Worm (Caenorhabditis elegans) whole organism, L1 larva: ENCODE measurements around the gene Y97E10AR.6.

Experiments used
- C16A3.4 ChIP-seq: fragments of 150-350 bp; optimal IDR thresholded peaks from 2 replicates; lab custom pipeline; 2014; ENCODE audit warnings: missing biosample characterization, missing genetic modification characterization
- aly-2 ChIP-seq: fragments of 150-350 bp; optimal IDR thresholded peaks from 2 replicates; lab custom pipeline; 2014; ENCODE audit warnings: missing biosample characterization, missing genetic modification characterization
- blmp-1 ChIP-seq: fragments of 150-350 bp; optimal IDR thresholded peaks from 2 replicates; lab custom pipeline; 2014; ENCODE audit warnings: missing biosample characterization, missing genetic modification characterization
- ceh-63 ChIP-seq: fragments of 200-800 bp; sonication (Bioruptor generic); optimal IDR thresholded peaks from 2 replicates; lab custom pipeline; 2018; ENCODE audit warnings: mild to moderate bottlenecking, missing genetic modification characterization, missing compliant biosample characterization
- ceh-82 ChIP-seq, 3 experiments: fragments of 150-350 bp in 1 of 3; sonication (generic microtip) in 2 of 3; optimal IDR thresholded peaks; 2 replicates each; lab custom pipeline; 2014 to 2017; ENCODE audit warnings: missing biosample characterization in 3 of 3, missing genetic modification characterization in 3 of 3
- ceh-88 ChIP-seq: fragments of 200-800 bp; sonication (Bioruptor generic); IDR thresholded peaks from 2 replicates; pipeline ENCODE4 v1.3.6; 2022; ENCODE audit warnings: missing genetic modification characterization, missing compliant biosample characterization
- dsc-1 ChIP-seq: sonication (generic microtip); optimal IDR thresholded peaks from 2 replicates; lab custom pipeline; 2016; ENCODE audit warnings: mild to moderate bottlenecking, missing genetic modification characterization, missing compliant biosample characterization
- efl-1 ChIP-seq, 4 experiments: fragments of 150-350 bp; optimal IDR thresholded peaks in 3 of 4; peaks in 1 of 4; 1 replicate in 1 of 4; 2 replicates in 3 of 4; lab custom pipeline; 2014; ENCODE audit warnings: missing biosample characterization in 2 of 4, missing genetic modification characterization in 2 of 4, missing genetic modification reagents in 2 of 4
- egl-13 ChIP-seq: sonication (generic microtip); optimal IDR thresholded peaks from 2 replicates; lab custom pipeline; 2016; ENCODE audit warnings: missing genotype, missing genetic modification reagents, missing genetic modification characterization, missing compliant biosample characterization
- elt-2 ChIP-seq: sonication (generic microtip); optimal IDR thresholded peaks from 2 replicates; lab custom pipeline; 2016; ENCODE audit warnings: missing genetic modification characterization, mild to moderate bottlenecking, inconsistent platforms, missing compliant biosample characterization, missing genetic modification reagents
- elt-3 ChIP-seq, 6 experiments: fragments of 150-350 bp in 1 of 6; sonication (generic microtip); optimal IDR thresholded peaks; 2 replicates each; lab custom pipeline; 2017 to 2018; ENCODE audit warnings: missing biosample characterization in 6 of 6, missing genetic modification characterization in 6 of 6, inconsistent platforms in 1 of 6
- fkh-8 ChIP-seq: sonication (generic microtip); optimal IDR thresholded peaks from 2 replicates; lab custom pipeline; 2016; ENCODE audit warnings: mild to moderate bottlenecking, missing genetic modification characterization, missing compliant biosample characterization
- fos-1 ChIP-seq: fragments of 150-350 bp; optimal IDR thresholded peaks from 2 replicates; lab custom pipeline; 2014; ENCODE audit warnings: missing biosample characterization, missing genetic modification characterization
- grh-1 ChIP-seq: fragments of 200-800 bp; sonication (Bioruptor generic); IDR thresholded peaks from 2 replicates; pipeline ENCODE4 v1.3.6; 2022; ENCODE audit warnings: missing genetic modification reagents, missing genetic modification characterization, missing compliant biosample characterization
- hlh-4 ChIP-seq: sonication (generic microtip); optimal IDR thresholded peaks from 2 replicates; lab custom pipeline; 2016; ENCODE audit warnings: mild to moderate bottlenecking, missing genetic modification characterization, missing compliant biosample characterization
- isw-1 ChIP-seq: fragments of 200-800 bp; sonication (Bioruptor generic); IDR thresholded peaks from 2 replicates; pipeline ENCODE4 v1.3.6; 2022; ENCODE audit warnings: missing genetic modification characterization, missing compliant biosample characterization
- jun-1 ChIP-seq: fragments of 150-350 bp; optimal IDR thresholded peaks from 2 replicates; lab custom pipeline; 2014; ENCODE audit warnings: missing biosample characterization, missing genetic modification reagents, missing genetic modification characterization
- lin-13 ChIP-seq: fragments of 150-350 bp; optimal IDR thresholded peaks from 2 replicates; lab custom pipeline; 2014; ENCODE audit warnings: missing biosample characterization, missing genetic modification reagents, missing genetic modification characterization
- lin-14 ChIP-seq: fragments of 200-800 bp; sonication (Bioruptor generic); optimal IDR thresholded peaks from 2 replicates; lab custom pipeline; 2018; ENCODE audit warnings: mild to moderate bottlenecking, missing genetic modification characterization, moderate library complexity, missing compliant biosample characterization
- lin-35 ChIP-seq, 2 experiments: fragments of 150-350 bp; optimal IDR thresholded peaks; 2 replicates each; lab custom pipeline; 2014; ENCODE audit warnings: missing biosample characterization in 2 of 2, missing genetic modification characterization in 2 of 2, missing genetic modification reagents in 2 of 2
- lsy-2 ChIP-seq, 2 experiments: fragments of 150-350 bp; optimal IDR thresholded peaks; 2 replicates each; lab custom pipeline; 2014; ENCODE audit warnings: missing biosample characterization in 2 of 2, missing genetic modification characterization in 2 of 2
- mab-9 ChIP-seq: fragments of 200-800 bp; sonication (Bioruptor generic); IDR thresholded peaks from 2 replicates; pipeline ENCODE4 v1.3.6; 2022; ENCODE audit warnings: missing genetic modification reagents, missing genetic modification characterization, missing compliant biosample characterization
- mdl-1 ChIP-seq, 2 experiments: fragments of 150-350 bp; optimal IDR thresholded peaks; 2 replicates each; lab custom pipeline; 2014 to 2017; ENCODE audit warnings: missing biosample characterization in 2 of 2, missing genetic modification characterization in 2 of 2, inconsistent platforms in 1 of 2
- nhr-12 ChIP-seq: sonication (generic microtip); optimal IDR thresholded peaks from 2 replicates; lab custom pipeline; 2017; ENCODE audit warnings: missing biosample characterization, missing genetic modification characterization
- nhr-20 ChIP-seq: sonication (generic microtip); optimal IDR thresholded peaks from 2 replicates; lab custom pipeline; 2016; ENCODE audit warnings: mild to moderate bottlenecking, missing genetic modification characterization, missing compliant biosample characterization
- nhr-71 ChIP-seq: sonication (generic microtip); optimal IDR thresholded peaks from 2 replicates; lab custom pipeline; 2016; ENCODE audit warnings: mild to moderate bottlenecking, missing genetic modification characterization, moderate library complexity, missing compliant biosample characterization
- nhr-76 ChIP-seq: sonication (generic microtip); optimal IDR thresholded peaks from 2 replicates; lab custom pipeline; 2017; ENCODE audit warnings: missing biosample characterization, missing genetic modification characterization
- nhr-84 ChIP-seq: sonication (generic microtip); optimal IDR thresholded peaks from 2 replicates; lab custom pipeline; 2017; ENCODE audit warnings: missing biosample characterization, missing genetic modification characterization
- nhr-85 ChIP-seq: sonication (generic microtip); peaks from one replicate; lab custom pipeline; 2016; ENCODE audit warnings: missing genetic modification characterization, inconsistent platforms, missing compliant biosample characterization
- pax-3 ChIP-seq: fragments of 200-800 bp; sonication (Bioruptor generic); optimal IDR thresholded peaks from 2 replicates; lab custom pipeline; 2018; ENCODE audit warnings: mild to moderate bottlenecking, missing genetic modification characterization, moderate library complexity, missing compliant biosample characterization
- rnt-1 ChIP-seq: sonication (generic microtip); optimal IDR thresholded peaks from 2 replicates; lab custom pipeline; 2016; ENCODE audit warnings: mild to moderate bottlenecking, missing genetic modification characterization, moderate library complexity, missing compliant biosample characterization
- skn-1 ChIP-seq: fragments of 150-350 bp; optimal IDR thresholded peaks from 2 replicates; lab custom pipeline; 2014; ENCODE audit warnings: missing biosample characterization, missing genetic modification characterization
- snpc-4 ChIP-seq: fragments of 150-350 bp; optimal IDR thresholded peaks from 2 replicates; lab custom pipeline; 2014; ENCODE audit warnings: missing biosample characterization, missing genetic modification characterization
- snu-23 ChIP-seq: sonication (generic microtip); optimal IDR thresholded peaks from 2 replicates; lab custom pipeline; 2016; ENCODE audit warnings: missing genetic modification characterization, missing compliant biosample characterization
- sox-4 ChIP-seq: sonication (generic microtip); optimal IDR thresholded peaks from 2 replicates; lab custom pipeline; 2016; ENCODE audit warnings: missing genetic modification characterization, missing compliant biosample characterization
- tlp-1 ChIP-seq: fragments of 150-350 bp; optimal IDR thresholded peaks from 2 replicates; lab custom pipeline; 2014; ENCODE audit warnings: missing biosample characterization, missing genetic modification characterization
- unc-98 ChIP-seq: fragments of 200-800 bp; sonication (Bioruptor generic); IDR thresholded peaks from 2 replicates; pipeline ENCODE4 v1.3.6; 2022; ENCODE audit warnings: missing genetic modification characterization, missing compliant biosample characterization
- zag-1 ChIP-seq: fragments of 150-350 bp; optimal IDR thresholded peaks from 2 replicates; lab custom pipeline; 2014; ENCODE audit warnings: missing biosample characterization, missing genetic modification characterization
- zip-4 ChIP-seq: fragments of 200-800 bp; sonication (Bioruptor generic); optimal IDR thresholded peaks from 2 replicates; lab custom pipeline; 2018; ENCODE audit warnings: mild to moderate bottlenecking, missing genetic modification characterization, moderate library complexity, missing compliant biosample characterization
- ztf-11 ChIP-seq, 2 experiments: sonication (generic microtip); optimal IDR thresholded peaks; 2 replicates each; lab custom pipeline; 2016 to 2017; ENCODE audit warnings: missing genetic modification characterization in 2 of 2, missing biosample characterization in 1 of 2, missing compliant biosample characterization in 1 of 2

Gene Y97E10AR.6

DNA sequence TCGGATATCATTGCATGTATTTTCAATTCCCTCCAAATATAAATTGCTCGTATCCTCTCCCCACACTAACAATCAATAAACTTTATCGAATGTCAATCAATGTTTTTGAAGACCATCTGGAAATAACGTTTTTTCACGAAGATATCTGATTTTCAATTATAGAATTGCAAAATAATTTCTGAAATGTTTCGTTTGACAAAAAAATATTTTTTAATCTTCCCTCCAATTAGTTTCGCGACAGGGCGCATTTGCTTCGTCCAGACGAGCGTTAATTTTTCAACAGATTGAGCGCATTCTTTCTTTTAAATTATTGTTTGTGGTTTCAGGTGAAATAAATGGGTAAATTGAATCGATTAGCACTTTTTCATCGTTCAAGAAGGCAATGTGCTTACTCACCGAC, 17.4 kb upstream of the Y97E10AR.6 start, which contains the start of gene vars-1 (continued):
- no peak for TF ChIP-seq nhr-84
- TF ChIP-seq nhr-76 (tag; lab: Kevin White, UChicago): no peak
- TF ChIP-seq rnt-1 (tag; lab: Kevin White, UChicago): peak; percentile 70
- TF ChIP-seq aly-2 (tag; lab: Kevin White, UChicago): peak; percentile 0
- TF ChIP-seq nhr-12: no peak
- no peak for TF ChIP-seq ztf-11 (tag; optimal IDR thresholded peaks at IDR 0.05; lab: Kevin White, UChicago)
- no peak for TF ChIP-seq lin-13
- no peak for TF ChIP-seq unc-98 (GFP tag; lab: Robert Waterston, UW)
- TF ChIP-seq elt-2 (tag; lab: Kevin White, UChicago): peak; percentile 10
- no peak for TF ChIP-seq egl-13
- no peak for TF ChIP-seq ceh-88 (GFP tag; lab: Robert Waterston, UW)
- TF ChIP-seq, all 84 proteins: peak for 32

DNA sequence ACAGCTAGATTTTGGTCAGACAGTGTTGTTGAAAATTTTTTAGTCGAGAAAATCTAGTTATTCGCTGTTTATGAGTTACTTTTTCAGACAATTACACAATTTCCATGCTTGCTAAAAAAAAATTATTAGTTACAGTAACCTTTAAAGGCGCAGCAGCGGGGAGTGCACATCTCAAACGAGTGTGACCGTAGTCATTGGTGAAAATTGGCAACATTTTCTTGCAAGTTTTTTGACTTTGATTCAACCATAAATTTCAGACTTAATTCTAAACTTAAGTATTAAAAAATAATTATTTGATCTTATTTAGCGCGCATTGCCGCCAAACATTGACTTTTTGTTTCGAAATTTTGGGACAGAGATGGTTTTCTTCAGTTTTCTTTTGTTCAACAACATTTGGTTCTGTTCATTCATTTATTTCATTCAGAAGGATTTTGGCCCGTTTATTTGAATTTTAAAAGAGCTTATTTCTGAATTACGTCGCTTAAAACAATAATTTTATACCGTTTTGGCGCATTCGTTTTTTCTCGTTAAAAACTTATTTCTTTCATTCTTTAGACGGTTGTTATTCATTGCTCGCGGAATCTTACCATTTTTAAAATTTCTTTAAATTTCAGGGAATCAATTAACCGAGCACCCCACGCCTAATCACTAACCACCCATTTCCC, 15.2 kb upstream of the Y97E10AR.6 start, which contains the start of gene oma-2:
Gene oma-2, plus strand, starts transcription at position 615 of the 665 bp plus-strand sequence.
- TF ChIP-seq ceh-63 (GFP tag; lab: Kevin White, UChicago): no peak
- no peak for TF ChIP-seq ceh-82 (tag; optimal IDR thresholded peaks at IDR 0.05; lab: Kevin White, UChicago)
- no peak for TF ChIP-seq nhr-71 (tag; lab: Kevin White, UChicago)
- TF ChIP-seq lsy-2 (tag; optimal IDR thresholded peaks at IDR 0.05; lab: Kevin White, UChicago): peak in 1 of 2 experiments; percentile 7
- no peak for TF ChIP-seq zag-1 (tag; lab: Kevin White, UChicago)
- no peak for TF ChIP-seq sox-4 (tag; lab: Kevin White, UChicago)
- TF ChIP-seq nhr-20 (tag; lab: Kevin White, UChicago): no peak
- no peak for TF ChIP-seq mdl-1 (tag; optimal IDR thresholded peaks at IDR 0.05; lab: Kevin White, UChicago)
- TF ChIP-seq, all 84 proteins: peak for 1

DNA sequence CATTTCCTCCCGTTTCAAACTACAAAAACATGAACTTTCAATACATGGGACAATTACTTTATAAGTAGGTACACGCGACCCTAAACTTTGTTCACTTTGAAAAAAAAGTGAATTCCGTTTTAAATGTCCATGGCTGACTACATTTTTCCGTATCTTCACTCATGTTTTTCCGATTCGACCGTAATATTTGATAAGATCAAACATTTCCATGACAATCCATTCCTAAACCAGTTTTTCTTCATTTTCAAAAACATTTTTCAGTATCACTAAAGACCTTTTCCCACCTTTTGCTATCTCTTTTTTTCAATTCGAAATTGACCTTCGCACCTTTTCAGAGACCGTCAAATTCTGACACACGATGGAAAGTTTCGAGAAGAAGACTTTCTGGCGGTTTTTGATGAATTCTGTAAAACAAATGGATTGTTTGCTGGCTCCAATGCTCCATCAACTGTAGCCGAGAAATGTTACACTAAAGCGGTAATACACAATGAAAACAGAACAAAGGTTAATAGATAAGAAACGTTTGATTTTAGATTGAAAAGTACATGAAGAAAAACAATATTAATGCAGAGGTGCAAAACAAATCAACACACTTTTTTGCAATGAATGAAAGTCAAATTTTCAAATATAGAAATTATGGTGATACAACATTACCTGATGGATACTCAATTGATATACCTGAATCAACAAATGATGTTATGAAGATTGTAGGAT, 13.8 kb upstream of the Y97E10AR.6 start:
- no peak for TF ChIP-seq fkh-8 (tag; lab: Kevin White, UChicago)
- TF ChIP-seq blmp-1 (tag; lab: Kevin White, UChicago): peak; percentile 82
- no peak for TF ChIP-seq mab-9 (GFP tag; lab: Robert Waterston, UW)
- TF ChIP-seq dsc-1 (tag; lab: Kevin White, UChicago): no peak
- peak; percentile 21 for TF ChIP-seq nhr-71 (tag; lab: Kevin White, UChicago)
- no peak for TF ChIP-seq snpc-4 (tag; lab: Kevin White, UChicago)
- TF ChIP-seq skn-1: no peak
- peak; percentile 62 for TF ChIP-seq lin-14 (GFP tag; lab: Kevin White, UChicago)
- peak; percentile 56 for TF ChIP-seq nhr-20 (tag; lab: Kevin White, UChicago)
- no peak for TF ChIP-seq egl-13
- TF ChIP-seq zip-4: no peak
- no peak for TF ChIP-seq tlp-1 (tag; lab: Kevin White, UChicago)
- no peak for TF ChIP-seq fos-1 (tag; lab: Kevin White, UChicago)
- no peak for TF ChIP-seq isw-1 (GFP tag; lab: Robert Waterston, UW)
- TF ChIP-seq ztf-11 (tag; optimal IDR thresholded peaks at IDR 0.05; lab: Kevin White, UChicago): no peak
- TF ChIP-seq unc-98 (GFP tag; lab: Robert Waterston, UW): no peak
- TF ChIP-seq lin-35 (GFP tag; optimal IDR thresholded peaks at IDR 0.05; lab: Kevin White, UChicago): peak in 1 of 2 experiments; percentile 9
- peak; percentile 43 for TF ChIP-seq snu-23
- TF ChIP-seq nhr-85 (tag; lab: Kevin White, UChicago): peak; percentile 90
- TF ChIP-seq efl-1 (optimal IDR thresholded peaks at IDR 0.05; lab: Kevin White, UChicago): no peak
- peak in 1 of 2 experiments; percentile 54 for TF ChIP-seq efl-1 (GFP tag; optimal IDR thresholded peaks at IDR 0.05 in 1 of 2; lab: Kevin White, UChicago)
- no peak for TF ChIP-seq nhr-76 (tag; lab: Kevin White, UChicago)
- TF ChIP-seq grh-1 (GFP tag; lab: Robert Waterston, UW): peak; percentile 74
- TF ChIP-seq jun-1: no peak
- TF ChIP-seq C16A3.4 (tag; lab: Kevin White, UChicago): no peak
- TF ChIP-seq lsy-2 (tag; optimal IDR thresholded peaks at IDR 0.05; lab: Kevin White, UChicago): peak in 1 of 2 experiments; percentile 53
- no peak for TF ChIP-seq hlh-4 (tag; lab: Kevin White, UChicago)
- peak in 5 of 6 experiments; percentile 9 to 82 (median 30) for TF ChIP-seq elt-3 (tag; optimal IDR thresholded peaks at IDR 0.05; lab: Kevin White, UChicago)
- no peak for TF ChIP-seq pax-3 (tag; lab: Kevin White, UChicago)
